Fruit fly (Drosophila melanogaster) whole organism, pupa: ENCODE data around the gene CG34309.
A peak's percentile ranks its signal among the peaks of the same experiment; 100 is the strongest.

ENCODE experiments used
- EcR ChIP-seq: fragments of 200-800 bp; sonication (Bioruptor generic); optimal IDR thresholded peaks from 3 replicates; lab custom pipeline; 2019; ENCODE audit warnings: missing biosample characterization, missing genetic modification characterization, mild to moderate bottlenecking, moderate library complexity, missing genetic modification reagents
- Ets98B ChIP-seq: fragments of 200-800 bp; sonication (Bioruptor generic); IDR thresholded peaks from 2 replicates; pipeline ENCODE4 v1.3.6; 2022; ENCODE audit warnings: missing biosample characterization, missing genetic modification characterization
- Pif1B ChIP-seq: fragments of 200-800 bp; sonication (Bioruptor generic); optimal IDR thresholded peaks from 3 replicates; lab custom pipeline; 2016; ENCODE audit warnings: missing biosample characterization, missing genetic modification characterization

dm6 chr3R:13382656-13383142 is 10.3 kb downstream of the CG34309 start:
- TF ChIP-seq Pif1B (GFP tag; lab: Kevin White, UChicago) = no peak
- TF ChIP-seq Ets98B (GFP tag; lab: Robert Waterston, UW) = no peak; the same call in 1 of the 2 replicates
- TF ChIP-seq EcR (GFP tag; lab: Kevin White, UChicago) = peak; percentile 6
